Fruit fly (Drosophila melanogaster) S2 (cell line): ENCODE data around the gene CG33127.
A peak's percentile ranks its signal among the peaks of the same experiment; 100 is the strongest.

Experiments used
- CG8478 ChIP-seq: fragments of >200 bp; optimal IDR thresholded peaks from 2 replicates; lab custom pipeline; 2018
- CTCF ChIP-seq, 2 experiments: fragments of >200 bp; optimal IDR thresholded peaks; 2 replicates each; lab custom pipeline; 2018

The CG33127 gene

DNA sequence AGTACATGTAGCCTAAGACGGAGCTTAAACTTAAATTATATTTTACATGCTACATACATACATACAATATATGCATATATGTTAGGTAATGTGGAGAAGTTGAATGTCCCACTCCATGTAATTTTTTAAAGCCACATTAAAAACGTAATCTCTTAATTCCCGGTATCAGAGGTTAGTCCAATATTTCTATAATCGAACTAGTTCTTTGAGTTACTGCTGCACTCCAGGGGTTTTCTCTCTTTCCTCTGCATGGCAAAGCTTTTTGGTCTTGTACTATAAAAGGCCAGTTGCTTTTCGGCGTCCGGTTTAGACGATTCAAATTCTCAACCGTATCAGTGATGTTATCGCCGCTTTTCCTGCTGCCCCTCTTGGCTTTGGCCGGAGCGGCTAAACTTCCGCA, at the start of gene CG33127:
Gene CG33127, plus strand, starts transcription at position 309 of the 400 bp plus-strand sequence.
- TF ChIP-seq CTCF (optimal IDR thresholded peaks at IDR 0.05; lab: Kevin White, UChicago) (no peak), CG8478 (no peak)

- TF ChIP-seq CTCF (optimal IDR thresholded peaks at IDR 0.05; lab: Kevin White, UChicago) (no peak), CG8478 (no peak)
Measured at dm6 chr2L:273603-274002, 48.3 kb upstream of the CG33127 start, which contains the start of the genes mbm and CG11555. Gene mbm, minus strand, starts transcription at chr2L:273715. Gene CG11555, plus strand, starts transcription at chr2L:273836.

DNA sequence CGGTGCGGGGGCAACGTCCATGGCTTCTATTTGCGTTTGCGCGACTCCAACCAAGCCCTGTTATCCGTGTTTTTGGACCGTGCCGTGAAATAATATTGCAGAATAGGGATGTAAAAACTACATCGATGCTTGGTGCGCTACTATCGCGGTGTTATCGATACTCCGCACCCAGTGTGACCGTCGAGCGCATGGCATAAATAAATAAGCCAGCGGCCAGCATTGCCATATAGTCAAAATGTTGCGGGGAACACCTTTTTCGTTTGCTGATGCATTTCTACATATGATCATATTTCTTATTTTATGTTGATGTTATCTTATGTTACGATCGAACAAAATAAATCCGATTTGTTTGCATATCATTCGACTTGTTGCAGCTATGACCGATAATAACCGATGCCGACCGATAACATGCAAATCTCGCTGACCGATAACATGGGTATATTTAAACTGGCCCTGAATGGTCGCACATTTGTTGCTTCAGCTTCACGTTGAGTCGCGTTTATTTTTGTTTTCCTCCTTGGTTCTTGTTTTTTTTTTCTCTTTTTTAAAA, 44.7 kb upstream of the CG33127 start, which contains the start of gene smo:
Gene smo, plus strand, starts transcription at position 461 of the 550 bp plus-strand sequence.
- TF ChIP-seq CTCF (optimal IDR thresholded peaks at IDR 0.05; lab: Kevin White, UChicago) (peak; percentile 32 to 54), CG8478 (no peak)

DNA sequence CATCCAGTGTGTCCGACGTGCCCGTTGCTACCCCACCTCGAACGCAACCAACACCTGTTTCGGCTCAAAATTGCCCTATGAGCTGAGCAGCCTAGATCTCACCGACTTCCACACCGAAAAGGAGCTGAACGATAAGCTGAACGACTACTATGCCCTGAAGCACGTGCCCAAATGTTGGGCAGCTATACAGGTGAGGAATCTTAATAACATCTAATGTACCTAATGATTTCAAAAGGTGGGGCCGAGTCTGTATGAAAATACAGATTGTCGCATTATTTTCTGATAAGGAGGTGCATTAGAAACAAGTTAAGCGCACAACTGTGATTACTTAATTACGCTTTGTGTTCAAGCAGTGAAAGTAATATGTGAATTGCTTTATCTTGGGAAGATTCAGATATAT, 43.8 kb upstream of the CG33127 start, which contains the start of gene CG17078:
Gene CG17078, minus strand, starts transcription at position 101 of the 400 bp plus-strand sequence.
- no peak for TF ChIP-seq CG8478
- TF ChIP-seq CTCF (optimal IDR thresholded peaks at IDR 0.05; lab: Kevin White, UChicago) = no peak

DNA sequence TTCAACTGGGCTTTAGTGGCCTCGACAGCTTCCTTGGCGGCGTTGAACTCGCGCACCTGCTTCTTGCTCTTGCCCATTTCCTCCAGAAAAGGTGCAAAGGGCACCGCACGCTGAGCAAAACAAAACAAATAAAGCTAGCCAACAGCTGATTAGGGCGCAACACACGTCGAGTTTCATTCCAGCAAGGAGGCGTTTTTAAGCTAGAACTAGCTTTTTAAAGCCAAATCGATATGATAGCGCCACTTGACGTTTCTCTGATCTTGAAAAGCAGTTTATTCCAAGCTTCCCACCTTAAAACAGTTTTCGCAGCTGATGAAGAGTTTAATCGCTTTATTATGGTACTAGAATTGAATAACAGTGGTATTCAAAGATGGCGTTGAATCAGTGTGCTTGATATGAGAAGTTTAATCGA, 38.8 kb upstream of the CG33127 start, which contains the start of gene CG11601:
Gene CG11601, minus strand, starts transcription at position 199 of the 412 bp plus-strand sequence.
- TF ChIP-seq CG8478 (no peak), CTCF (optimal IDR thresholded peaks at IDR 0.05; lab: Kevin White, UChicago) (peak in 1 of 2 experiments; percentile 35)

- TF ChIP-seq CG8478 (no peak), CTCF (optimal IDR thresholded peaks at IDR 0.05; lab: Kevin White, UChicago) (no peak)
Measured at dm6 chr2L:285596-286023, 36.3 kb upstream of the CG33127 start.

dm6 chr2L:286421-286820, 35.5 kb upstream of the CG33127 start:
- TF ChIP-seq CTCF (optimal IDR thresholded peaks at IDR 0.05; lab: Kevin White, UChicago) (no peak), CG8478 (no peak)

dm6 chr2L:289044-289443, 32.9 kb upstream of the CG33127 start, which contains the start of gene Amnionless:
Gene Amnionless, minus strand, starts transcription at chr2L:289144.
- TF ChIP-seq CG8478 (no peak), CTCF (optimal IDR thresholded peaks at IDR 0.05; lab: Kevin White, UChicago) (no peak)

- TF ChIP-seq CTCF (optimal IDR thresholded peaks at IDR 0.05; lab: Kevin White, UChicago) = no peak
- no peak for TF ChIP-seq CG8478
Measured at dm6 chr2L:290373-290772, 31.5 kb upstream of the CG33127 start.

dm6 chr2L:290949-291348, 31.0 kb upstream of the CG33127 start:
- TF ChIP-seq CTCF (optimal IDR thresholded peaks at IDR 0.05; lab: Kevin White, UChicago) (no peak), CG8478 (no peak)

- TF ChIP-seq CTCF (optimal IDR thresholded peaks at IDR 0.05; lab: Kevin White, UChicago) = no peak
Measured at dm6 chr2L:291657-292056, 30.2 kb upstream of the CG33127 start, which contains the start of gene CG3625. Gene CG3625, minus strand, starts transcription at chr2L:291795.

- TF ChIP-seq CG8478 = no peak
- no peak for TF ChIP-seq CTCF (optimal IDR thresholded peaks at IDR 0.05; lab: Kevin White, UChicago)
Measured at dm6 chr2L:292301-292700, 29.6 kb upstream of the CG33127 start, which contains the start of gene CG11562. Gene CG11562, plus strand, starts transcription at chr2L:292419.

DNA sequence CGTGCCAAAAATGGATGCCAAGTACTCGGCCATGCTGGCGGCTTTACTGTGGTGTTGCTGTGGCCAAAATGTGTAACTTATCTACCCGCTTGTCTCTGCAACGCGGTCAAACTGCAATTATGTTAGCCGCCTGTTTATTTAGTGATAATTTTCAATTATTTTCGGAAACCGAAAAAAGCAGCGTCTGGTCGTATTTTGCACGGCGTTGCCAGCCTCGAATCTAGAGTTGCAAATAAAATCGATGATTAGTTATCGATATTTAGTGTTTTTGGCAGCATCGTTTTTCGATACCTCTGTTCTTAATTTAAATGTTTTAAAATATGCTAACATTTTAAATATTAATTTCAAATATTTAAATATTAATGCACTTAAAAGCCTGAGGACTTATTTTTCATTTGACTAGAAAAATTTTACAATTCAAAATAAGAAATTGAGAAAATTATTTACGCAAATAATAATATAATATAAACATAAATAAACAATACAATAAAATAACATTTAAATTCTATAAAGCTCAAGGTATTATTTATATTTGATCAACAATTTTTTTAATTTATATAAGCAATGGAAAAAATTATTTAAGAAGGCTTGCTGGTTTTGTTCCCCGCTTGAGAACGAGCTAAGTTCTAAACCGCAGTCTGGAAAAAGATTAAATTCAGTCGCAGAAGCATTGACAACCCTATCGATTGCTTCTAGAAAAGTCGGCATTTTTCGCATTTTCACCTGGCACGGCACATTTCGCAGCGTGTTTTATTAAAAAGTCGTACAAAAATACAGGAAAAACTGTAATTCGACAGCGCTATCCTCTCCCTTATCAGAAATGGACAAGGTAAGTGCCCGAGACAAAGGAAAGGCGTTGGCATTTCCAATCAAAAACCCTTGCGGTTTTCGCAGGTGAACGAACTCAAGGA, 27.2 kb upstream of the CG33127 start, which contains the start of the genes U2af38 and Stip1:
Gene U2af38, minus strand, starts transcription at position 230 of the 911 bp plus-strand sequence.
Gene Stip1, plus strand, starts transcription at position 671 of the 911 bp plus-strand sequence.
- peak; percentile 35 to 48 for TF ChIP-seq CTCF (optimal IDR thresholded peaks at IDR 0.05; lab: Kevin White, UChicago)
- no peak for TF ChIP-seq CG8478

dm6 chr2L:297480-298284, 24.2 kb upstream of the CG33127 start, which contains the start of gene Pi3K21B:
Gene Pi3K21B, plus strand, starts transcription at chr2L:297880.
- TF ChIP-seq CTCF (optimal IDR thresholded peaks at IDR 0.05; lab: Kevin White, UChicago) (peak; percentile 1 to 12), CG8478 (no peak)

- no peak for TF ChIP-seq CTCF (optimal IDR thresholded peaks at IDR 0.05; lab: Kevin White, UChicago)
- TF ChIP-seq CG8478 = no peak
Measured at dm6 chr2L:298285-298644, 23.6 kb upstream of the CG33127 start.
